Fruit fly (Drosophila melanogaster) whole organism, prepupa: ENCODE measurements around the gene CG14174.

ENCODE experiments used
- Blimp-1 ChIP-seq: fragments of 200-800 bp; sonication (Bioruptor generic); optimal IDR thresholded peaks from 3 replicates; lab custom pipeline; 2017; ENCODE audit warnings: missing biosample characterization, missing genetic modification characterization, mild to moderate bottlenecking, moderate library complexity, missing genetic modification reagents
- CG10631 ChIP-seq: fragments of 200-800 bp; sonication (Bioruptor generic); optimal IDR thresholded peaks from 2 replicates; lab custom pipeline; 2016; ENCODE audit warnings: missing biosample characterization, missing genetic modification characterization
- CG10669 ChIP-seq: fragments of 200-800 bp; sonication (Bioruptor generic); optimal IDR thresholded peaks from 3 replicates; lab custom pipeline; 2018; ENCODE audit warnings: missing biosample characterization, mild to moderate bottlenecking, missing genetic modification characterization, moderate library complexity
- CG11762 ChIP-seq: fragments of 200-800 bp; sonication (Bioruptor generic); optimal IDR thresholded peaks from 3 replicates; lab custom pipeline; 2016; ENCODE audit warnings: missing biosample characterization, missing genetic modification characterization; ENCODE audit not compliant: insufficient read depth
- CG11902 ChIP-seq: fragments of 200-800 bp; sonication (Bioruptor generic); optimal IDR thresholded peaks from 3 replicates; lab custom pipeline; 2016; ENCODE audit warnings: missing biosample characterization, missing genetic modification characterization
- CG16779 ChIP-seq: fragments of 200-800 bp; sonication (Bioruptor generic); optimal IDR thresholded peaks from 3 replicates; lab custom pipeline; 2017; ENCODE audit warnings: missing biosample characterization, mild to moderate bottlenecking, missing genetic modification characterization
- CG3032 ChIP-seq: fragments of 200-800 bp; optimal IDR thresholded peaks from 2 replicates; lab custom pipeline; 2019; ENCODE audit warnings: missing biosample characterization, mild to moderate bottlenecking, missing genetic modification characterization, moderate library complexity
- CG31627 ChIP-seq: fragments of 200-800 bp; sonication (Bioruptor generic); optimal IDR thresholded peaks from 3 replicates; lab custom pipeline; 2016; ENCODE audit warnings: missing biosample characterization, missing genetic modification characterization
- CG3919 ChIP-seq: fragments of 200-800 bp; sonication (Bioruptor generic); optimal IDR thresholded peaks from 3 replicates; lab custom pipeline; 2016; ENCODE audit warnings: missing biosample characterization, missing genetic modification characterization
- CG4318 ChIP-seq: fragments of 200-800 bp; sonication (Bioruptor generic); optimal IDR thresholded peaks from 3 replicates; lab custom pipeline; 2017; ENCODE audit warnings: missing biosample characterization, mild to moderate bottlenecking, missing genetic modification characterization
- CG6276 ChIP-seq: fragments of 200-800 bp; sonication (Bioruptor generic); optimal IDR thresholded peaks from 2 replicates; lab custom pipeline; 2017; ENCODE audit warnings: missing biosample characterization, mild to moderate bottlenecking, missing genetic modification characterization
- CG6792 ChIP-seq: fragments of 200-800 bp; sonication (Bioruptor generic); optimal IDR thresholded peaks from 3 replicates; lab custom pipeline; 2016; ENCODE audit warnings: missing biosample characterization, missing genetic modification characterization
- CG6808 ChIP-seq: fragments of 200-800 bp; sonication (Bioruptor generic); optimal IDR thresholded peaks from 3 replicates; lab custom pipeline; 2017; ENCODE audit warnings: missing biosample characterization, missing genetic modification characterization, mild to moderate bottlenecking, moderate library complexity, missing genetic modification reagents
- CG6854 ChIP-seq: fragments of 200-800 bp; sonication (Bioruptor generic); optimal IDR thresholded peaks from 2 replicates; lab custom pipeline; 2017; ENCODE audit warnings: missing biosample characterization, mild to moderate bottlenecking, missing genetic modification characterization
- CG7368 ChIP-seq: fragments of 200-800 bp; sonication (Bioruptor generic); optimal IDR thresholded peaks from 3 replicates; lab custom pipeline; 2016; ENCODE audit warnings: missing biosample characterization, missing genetic modification characterization
- CG8119 ChIP-seq: fragments of 200-800 bp; sonication (Bioruptor generic); IDR thresholded peaks from 3 replicates; pipeline ENCODE4 v1.3.6; 2022; ENCODE audit warnings: missing biosample characterization, missing genetic modification characterization
- CG8319 ChIP-seq: fragments of 200-800 bp; sonication (Bioruptor generic); optimal IDR thresholded peaks from 3 replicates; lab custom pipeline; 2016; ENCODE audit warnings: missing biosample characterization, missing genetic modification characterization
- CG9139 ChIP-seq: fragments of 200-800 bp; sonication (Bioruptor generic); optimal IDR thresholded peaks from 3 replicates; lab custom pipeline; 2017; ENCODE audit warnings: missing biosample characterization, mild to moderate bottlenecking, missing genetic modification characterization
- Eip75B ChIP-seq: fragments of 200-800 bp; sonication (Bioruptor generic); optimal IDR thresholded peaks from 3 replicates; lab custom pipeline; 2016; ENCODE audit warnings: missing biosample characterization, missing genetic modification characterization
- Ets21C ChIP-seq: fragments of 200-800 bp; sonication (Bioruptor generic); optimal IDR thresholded peaks from 3 replicates; lab custom pipeline; 2016; ENCODE audit warnings: missing biosample characterization, missing genetic modification characterization
- Ets96B ChIP-seq: fragments of 200-800 bp; optimal IDR thresholded peaks from 2 replicates; lab custom pipeline; 2019; ENCODE audit warnings: missing biosample characterization, mild to moderate bottlenecking, missing genetic modification characterization, moderate library complexity
- Gug ChIP-seq: fragments of 200-800 bp; sonication (Bioruptor generic); IDR thresholded peaks from 2 replicates; pipeline ENCODE4 v1.3.6; 2022; ENCODE audit warnings: missing biosample characterization, missing genetic modification characterization
- Hr38 ChIP-seq: sonication (Bioruptor generic); optimal IDR thresholded peaks from 2 replicates; lab custom pipeline; 2016; ENCODE audit warnings: missing biosample characterization, missing genetic modification characterization
- Hr39 ChIP-seq: fragments of 200-800 bp; sonication (Bioruptor generic); optimal IDR thresholded peaks from 2 replicates; lab custom pipeline; 2016; ENCODE audit warnings: missing biosample characterization, missing genetic modification characterization
- Hr4 ChIP-seq: fragments of 200-800 bp; sonication (Bioruptor generic); optimal IDR thresholded peaks from 3 replicates; lab custom pipeline; 2016; ENCODE audit warnings: missing biosample characterization, missing genetic modification characterization
- Lpt ChIP-seq: fragments of 200-800 bp; sonication (Bioruptor generic); optimal IDR thresholded peaks from 3 replicates; lab custom pipeline; 2016; ENCODE audit warnings: missing biosample characterization, missing genetic modification characterization
- OdsH ChIP-seq: fragments of 200-800 bp; sonication (Bioruptor generic); optimal IDR thresholded peaks from 3 replicates; lab custom pipeline; 2016; ENCODE audit warnings: missing biosample characterization, missing genetic modification characterization
- Smox ChIP-seq: fragments of 200-800 bp; sonication (Bioruptor generic); optimal IDR thresholded peaks from 3 replicates; lab custom pipeline; 2016; ENCODE audit warnings: missing biosample characterization, missing genetic modification characterization
- Sox102F ChIP-seq: fragments of 200-800 bp; sonication (Bioruptor generic); optimal IDR thresholded peaks from 2 replicates; lab custom pipeline; 2016; ENCODE audit warnings: missing biosample characterization, mild to moderate bottlenecking, missing genetic modification characterization
- Sox14 ChIP-seq: fragments of 200-800 bp; sonication (Bioruptor generic); optimal IDR thresholded peaks from 3 replicates; lab custom pipeline; 2016; ENCODE audit warnings: missing biosample characterization, missing genetic modification characterization
- Sox15 ChIP-seq: fragments of 200-800 bp; sonication (Bioruptor generic); optimal IDR thresholded peaks from 3 replicates; lab custom pipeline; 2016; ENCODE audit warnings: missing biosample characterization, missing genetic modification characterization
- achi ChIP-seq: fragments of 200-800 bp; sonication (Bioruptor generic); optimal IDR thresholded peaks from 3 replicates; lab custom pipeline; 2016; ENCODE audit warnings: missing biosample characterization, missing genetic modification characterization
- acj6 ChIP-seq: fragments of 200-800 bp; sonication (Bioruptor generic); optimal IDR thresholded peaks from 3 replicates; lab custom pipeline; 2016; ENCODE audit warnings: missing biosample characterization, missing genetic modification characterization
- cyc ChIP-seq: fragments of 200-800 bp; sonication (Bioruptor generic); optimal IDR thresholded peaks from 3 replicates; lab custom pipeline; 2016; ENCODE audit warnings: missing biosample characterization, missing genetic modification characterization
- dac ChIP-seq: fragments of 200-800 bp; sonication (Bioruptor generic); optimal IDR thresholded peaks from 2 replicates; lab custom pipeline; 2017; ENCODE audit warnings: missing biosample characterization, mild to moderate bottlenecking, missing genetic modification characterization
- dsx ChIP-seq: fragments of 200-800 bp; optimal IDR thresholded peaks from 3 replicates; lab custom pipeline; 2019; ENCODE audit warnings: missing biosample characterization, mild to moderate bottlenecking, missing genetic modification characterization, moderate library complexity; ENCODE audit not compliant: poor library complexity, severe bottlenecking
- eg ChIP-seq: fragments of 200-800 bp; sonication (Bioruptor generic); IDR thresholded peaks from 3 replicates; pipeline ENCODE4 v1.3.6; 2022; ENCODE audit warnings: missing biosample characterization, missing genetic modification characterization
- esn ChIP-seq: fragments of 200-800 bp; sonication (Bioruptor generic); optimal IDR thresholded peaks from 2 replicates; lab custom pipeline; 2016; ENCODE audit warnings: missing biosample characterization, mild to moderate bottlenecking, missing genetic modification characterization, moderate library complexity
- fd59A ChIP-seq: fragments of 200-800 bp; sonication (Bioruptor generic); optimal IDR thresholded peaks from 2 replicates; lab custom pipeline; 2017; ENCODE audit warnings: missing biosample characterization, mild to moderate bottlenecking, missing genetic modification characterization, missing genetic modification reagents
- fd85E ChIP-seq: fragments of 200-800 bp; sonication (Bioruptor generic); optimal IDR thresholded peaks from 3 replicates; lab custom pipeline; 2016; ENCODE audit warnings: missing biosample characterization, missing genetic modification characterization
- fkh ChIP-seq: fragments of 200-800 bp; sonication (Bioruptor generic); optimal IDR thresholded peaks from 3 replicates; lab custom pipeline; 2017; ENCODE audit warnings: missing biosample characterization, mild to moderate bottlenecking, missing genetic modification characterization, moderate library complexity
- lz ChIP-seq: fragments of 200-800 bp; sonication (Bioruptor generic); optimal IDR thresholded peaks from 3 replicates; lab custom pipeline; 2016; ENCODE audit warnings: missing biosample characterization, missing genetic modification characterization
- pdm3 ChIP-seq: fragments of 200-800 bp; sonication (Bioruptor generic); optimal IDR thresholded peaks from 3 replicates; lab custom pipeline; 2016; ENCODE audit warnings: missing biosample characterization, missing genetic modification characterization
- salr ChIP-seq, 2 experiments: fragments of 200-800 bp; sonication (Bioruptor generic); optimal IDR thresholded peaks; 3 replicates each; lab custom pipeline; 2016 to 2018; ENCODE audit warnings: missing biosample characterization in 2 of 2, missing genetic modification characterization in 2 of 2, mild to moderate bottlenecking in 1 of 2
- spab ChIP-seq: fragments of 200-800 bp; sonication (Bioruptor generic); optimal IDR thresholded peaks from 2 replicates; lab custom pipeline; 2017; ENCODE audit warnings: missing biosample characterization, mild to moderate bottlenecking, missing genetic modification characterization, missing genetic modification reagents
- svp ChIP-seq: fragments of 200-800 bp; sonication (Bioruptor generic); peaks from one replicate; lab custom pipeline; 2016; ENCODE audit warnings: missing biosample characterization, missing genetic modification characterization
- topi ChIP-seq: fragments of 200-800 bp; sonication (Bioruptor generic); optimal IDR thresholded peaks from 3 replicates; lab custom pipeline; 2016; ENCODE audit warnings: missing biosample characterization, missing genetic modification characterization
- vri ChIP-seq: fragments of 200-800 bp; sonication (Bioruptor generic); optimal IDR thresholded peaks from 3 replicates; lab custom pipeline; 2016; ENCODE audit warnings: missing biosample characterization, mild to moderate bottlenecking, missing genetic modification characterization

The CG14174 gene

DNA sequence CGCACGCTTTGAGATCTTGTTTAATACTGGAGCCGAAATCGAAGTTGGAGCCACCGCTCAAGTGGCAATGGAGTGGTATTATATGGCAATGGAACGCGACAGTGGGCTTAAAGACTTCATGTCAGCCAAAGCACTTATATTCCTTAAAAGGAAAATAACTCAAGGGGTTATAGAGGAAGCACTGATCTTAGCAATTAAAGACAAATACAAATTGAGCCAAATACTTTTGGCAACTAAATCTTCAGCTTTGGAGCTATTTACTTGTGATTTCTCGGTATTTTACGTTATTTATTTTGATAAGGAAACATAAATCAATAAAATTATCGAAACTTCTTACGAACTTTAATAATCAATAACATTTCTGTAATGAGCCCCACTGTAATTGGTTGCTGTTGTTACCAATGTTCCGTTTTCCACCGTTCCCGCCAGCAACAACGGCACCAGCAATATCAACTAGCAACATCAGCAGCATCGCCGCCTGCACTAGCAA is 25.0 kb downstream of the CG14174 start (continued):
- TF ChIP-seq Sox15 = peak; percentile 66
- TF ChIP-seq Hr39 (GFP tag; lab: Kevin White, UChicago) = peak; percentile 79
- peak; percentile 95 for TF ChIP-seq CG4318 (GFP tag; lab: Kevin White, UChicago)
- TF ChIP-seq svp (GFP tag; lab: Kevin White, UChicago) = peak; percentile 93
- peak; percentile 93 for TF ChIP-seq lz (GFP tag; lab: Kevin White, UChicago)
- TF ChIP-seq CG3032 (tag; lab: Kevin White, UChicago) = peak; percentile 98
- no peak for TF ChIP-seq Hr38 (GFP tag; lab: Kevin White, UChicago)
- peak; percentile 94 for TF ChIP-seq Hr4 (GFP tag; lab: Kevin White, UChicago)
- peak; percentile 88 for TF ChIP-seq Sox102F (GFP tag; lab: Kevin White, UChicago)
- peak; percentile 90 for TF ChIP-seq CG11902 (GFP tag; lab: Kevin White, UChicago)
- peak; percentile 98 for TF ChIP-seq Lpt
- peak; percentile 95 for TF ChIP-seq eg (GFP tag; lab: Robert Waterston, UW)
- peak; percentile 85 for TF ChIP-seq Ets21C (GFP tag; lab: Kevin White, UChicago)
- TF ChIP-seq Gug = peak; percentile 90
- TF ChIP-seq topi = peak; percentile 94

- TF ChIP-seq OdsH (GFP tag; lab: Kevin White, UChicago) = peak; percentile 55
- peak; percentile 76 for TF ChIP-seq Gug
- TF ChIP-seq CG9139 (GFP tag; lab: Kevin White, UChicago) = no peak
- TF ChIP-seq pdm3 (GFP tag; lab: Kevin White, UChicago) = peak; percentile 25
- TF ChIP-seq dac (GFP tag; lab: Kevin White, UChicago) = peak; percentile 52
- TF ChIP-seq acj6 (GFP tag; lab: Kevin White, UChicago) = peak; percentile 22
- no peak for TF ChIP-seq CG6808 (GFP tag; lab: Kevin White, UChicago)
- no peak for TF ChIP-seq vri (GFP tag; lab: Kevin White, UChicago)
- no peak for TF ChIP-seq esn (GFP tag; lab: Kevin White, UChicago)
- peak; percentile 80 for TF ChIP-seq CG6276 (GFP tag; lab: Kevin White, UChicago)
- TF ChIP-seq CG6792 (GFP tag; lab: Kevin White, UChicago) = no peak
- no peak for TF ChIP-seq fd59A (GFP tag; lab: Kevin White, UChicago)
- peak; percentile 33 for TF ChIP-seq CG3032 (tag; lab: Kevin White, UChicago)
- TF ChIP-seq CG10631 (GFP tag; lab: Kevin White, UChicago) = peak; percentile 69
- TF ChIP-seq CG31627 (GFP tag; lab: Kevin White, UChicago) = no peak
- no peak for TF ChIP-seq Blimp-1 (GFP tag; lab: Kevin White, UChicago)
- TF ChIP-seq cyc (GFP tag; lab: Kevin White, UChicago) = no peak
- no peak for TF ChIP-seq fd85E (GFP tag; lab: Kevin White, UChicago)
- no peak for TF ChIP-seq Eip75B (GFP tag; lab: Kevin White, UChicago)
- peak; percentile 27 for TF ChIP-seq CG16779
- peak; percentile 63 for TF ChIP-seq Hr4 (GFP tag; lab: Kevin White, UChicago)
- TF ChIP-seq fkh = no peak
- TF ChIP-seq salr (GFP tag; optimal IDR thresholded peaks at IDR 0.05; lab: Kevin White, UChicago) = peak in 1 of 2 experiments; percentile 70
- no peak for TF ChIP-seq CG6854 (GFP tag; lab: Kevin White, UChicago)
- no peak for TF ChIP-seq topi
- TF ChIP-seq CG3919 (GFP tag; lab: Kevin White, UChicago) = peak; percentile 26
- no peak for TF ChIP-seq svp (GFP tag; lab: Kevin White, UChicago)
- TF ChIP-seq CG7368 (GFP tag; lab: Kevin White, UChicago) = no peak
- peak; percentile 59 for TF ChIP-seq achi (GFP tag; lab: Kevin White, UChicago)
- no peak for TF ChIP-seq Sox102F (GFP tag; lab: Kevin White, UChicago)
- TF ChIP-seq dsx (GFP tag; lab: Kevin White, UChicago) = peak; percentile 20
- peak; percentile 32 for TF ChIP-seq Ets96B
- TF ChIP-seq CG8319 (GFP tag; lab: Kevin White, UChicago) = no peak
- peak; percentile 20 for TF ChIP-seq Sox14 (GFP tag; lab: Kevin White, UChicago)
- no peak for TF ChIP-seq spab (GFP tag; lab: Kevin White, UChicago)
- peak; percentile 90 for TF ChIP-seq CG8119 (GFP tag; lab: Robert Waterston, UW)
- no peak for TF ChIP-seq Hr38 (GFP tag; lab: Kevin White, UChicago)
- TF ChIP-seq Ets21C (GFP tag; lab: Kevin White, UChicago) = no peak
- no peak for TF ChIP-seq Hr39 (GFP tag; lab: Kevin White, UChicago)
- peak; percentile 86 for TF ChIP-seq eg (GFP tag; lab: Robert Waterston, UW)
- peak; percentile 63 for TF ChIP-seq Lpt
- TF ChIP-seq CG11762 (GFP tag; lab: Kevin White, UChicago) = no peak
- no peak for TF ChIP-seq CG10669 (GFP tag; lab: Kevin White, UChicago)
- no peak for TF ChIP-seq Smox
These were observed 26.3 kb downstream of the CG14174 start for dm6 chr3L:9745393-9745792.
